Fruit fly (Drosophila melanogaster) ovary, adult (tissue): ENCODE results near the gene CG13605.
A peak's percentile ranks its signal among the peaks of the same experiment; 100 is the strongest.

Source experiments
- CG17801 ChIP-seq: fragments of 200-800 bp; optimal IDR thresholded peaks from 2 replicates; lab custom pipeline; 2019; ENCODE audit warnings: missing biosample characterization, mild to moderate bottlenecking, missing genetic modification characterization, moderate library complexity; ENCODE audit not compliant: partially characterized antibody

The CG13605 gene

dm6 chr3R:24112320-24113069 lies at the start of gene CG13605:
CG13605 (minus strand) TSS chr3R:24112389.
- peak; percentile 74 for TF ChIP-seq CG17801 (GFP tag; lab: Kevin White, UChicago)

DNA sequence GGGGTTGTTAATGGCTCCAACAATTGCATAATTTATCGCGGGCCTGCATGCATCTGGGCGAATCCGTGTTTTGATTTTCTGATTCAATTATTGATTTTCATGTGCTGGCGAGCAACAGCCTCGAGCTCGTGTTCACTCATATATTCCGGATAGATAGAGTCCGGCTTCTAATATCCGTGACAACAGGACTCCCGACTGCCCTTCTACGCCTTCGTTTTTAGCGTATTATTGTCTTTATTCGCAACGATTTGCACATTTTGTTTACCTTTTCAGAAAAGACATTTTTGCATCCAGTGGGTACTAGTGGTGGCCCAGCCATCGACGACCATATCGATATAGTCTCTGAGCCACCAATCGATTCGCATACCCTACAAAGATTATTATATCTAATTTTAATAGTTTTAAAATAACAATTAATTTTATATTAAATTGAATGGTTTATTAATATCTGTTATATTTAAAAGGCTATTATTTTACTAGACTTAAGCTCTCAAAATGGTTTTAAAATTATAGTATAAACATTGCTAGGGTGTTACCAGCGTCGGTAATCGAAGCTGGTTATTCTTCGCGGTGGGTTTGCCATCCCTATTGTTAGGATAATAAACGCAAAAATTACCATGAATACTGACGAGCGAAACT lies 49.1 kb upstream of the CG13605 start, which contains the start of the genes Myo95E and TBC1d7:
Gene Myo95E, minus strand, starts transcription at position 326 of the 639 bp plus-strand sequence.
Gene TBC1d7, plus strand, starts transcription at position 555 of the 639 bp plus-strand sequence.
- TF ChIP-seq CG17801 (GFP tag; lab: Kevin White, UChicago): peak; percentile 91

DNA sequence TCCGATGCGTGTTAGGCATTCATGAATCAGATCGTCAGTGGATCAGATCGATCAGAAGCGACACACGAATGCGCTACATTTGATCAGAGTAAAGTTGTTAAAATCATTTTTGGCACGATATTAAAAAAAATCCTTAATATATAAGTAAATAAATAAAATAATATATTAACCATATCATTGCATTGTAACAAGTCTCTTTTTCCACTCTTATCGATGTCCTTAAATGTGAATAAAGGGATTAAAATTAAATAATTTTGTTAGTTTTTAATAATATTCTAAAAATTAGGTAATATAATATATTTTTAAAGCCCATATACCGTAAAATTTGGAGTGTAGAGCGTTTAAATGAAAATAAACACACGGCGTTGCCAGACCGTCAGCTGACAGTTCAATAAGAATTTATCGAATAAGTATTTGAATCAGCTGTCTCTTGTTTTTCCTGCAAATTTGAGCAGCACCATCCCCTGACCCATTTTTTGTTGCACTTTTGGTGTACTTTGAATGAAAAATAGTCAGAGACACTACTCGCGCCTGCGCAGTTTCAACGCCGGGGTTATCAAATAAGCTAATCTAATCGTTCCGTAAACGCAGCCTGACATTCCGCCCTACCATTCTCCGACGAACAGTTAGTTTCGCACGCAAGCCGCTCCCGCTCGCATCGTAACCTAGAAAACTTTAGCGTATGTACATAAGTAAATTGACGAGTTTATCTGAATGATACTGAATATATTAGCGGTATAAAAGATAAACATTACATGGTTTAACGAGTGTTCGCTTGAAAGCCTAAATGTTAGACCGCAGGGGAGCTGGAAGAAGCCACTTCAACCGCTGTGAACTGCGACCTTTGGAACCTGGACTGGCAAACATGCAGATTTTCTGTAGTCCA lies 40.0 kb upstream of the CG13605 start, which contains the start of the genes p38a and CG6178:
Gene p38a, minus strand, starts transcription at position 398 of the 886 bp plus-strand sequence.
Gene CG6178, plus strand, starts transcription at position 424 of the 886 bp plus-strand sequence.
- TF ChIP-seq CG17801 (GFP tag; lab: Kevin White, UChicago): peak; percentile 99

DNA sequence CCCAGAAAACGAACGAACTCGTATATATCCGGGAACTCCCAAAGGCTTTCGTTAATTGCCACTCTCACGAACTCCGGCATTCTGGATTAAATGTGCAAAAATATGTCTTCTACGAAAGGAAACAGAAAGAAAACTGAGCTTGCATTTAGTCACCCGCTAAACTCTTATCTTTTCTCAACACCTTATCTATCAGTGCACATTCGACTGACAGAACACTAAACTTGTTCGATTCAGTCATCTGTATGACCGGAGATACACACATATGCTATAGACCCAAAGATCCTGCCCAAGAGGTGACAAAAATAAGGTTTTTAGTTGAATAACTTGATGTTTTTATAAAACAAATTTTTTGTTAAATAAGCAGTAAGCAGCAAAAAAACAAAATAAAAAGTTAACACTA lies 37.9 kb upstream of the CG13605 start, which contains the start of gene p38c:
Gene p38c, minus strand, starts transcription at position 101 of the 400 bp plus-strand sequence.
- TF ChIP-seq CG17801 (GFP tag; lab: Kevin White, UChicago): no peak

- peak; percentile 42 for TF ChIP-seq CG17801 (GFP tag; lab: Kevin White, UChicago)
Observed at dm6 chr3R:24148838-24149237, 36.6 kb upstream of the CG13605 start, which contains the start of gene Slimp. Slimp (minus strand) TSS chr3R:24148967.

DNA sequence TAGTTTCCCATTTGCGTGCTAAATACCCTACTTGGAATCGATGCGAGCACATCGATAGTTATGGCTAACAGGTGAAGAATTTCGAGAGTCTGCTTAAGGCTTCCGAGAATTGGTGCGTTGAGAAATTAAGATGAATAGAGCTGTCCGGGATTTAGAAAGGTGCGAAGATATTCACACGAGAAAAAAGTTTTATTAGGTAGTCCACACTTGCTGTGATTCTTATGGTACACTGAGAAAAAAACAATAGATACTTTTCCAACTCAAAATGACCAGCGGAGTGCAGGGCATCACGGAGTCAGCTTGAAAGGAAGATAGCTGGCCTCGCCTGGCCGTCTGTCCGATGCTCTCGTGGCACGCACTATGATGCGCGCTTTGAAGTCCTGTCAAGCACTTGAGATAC lies 32.4 kb upstream of the CG13605 start:
- TF ChIP-seq CG17801 (GFP tag; lab: Kevin White, UChicago): no peak

- TF ChIP-seq CG17801 (GFP tag; lab: Kevin White, UChicago): no peak
Observed at dm6 chr3R:24143779-24144178, 31.6 kb upstream of the CG13605 start.

- TF ChIP-seq CG17801 (GFP tag; lab: Kevin White, UChicago): no peak
Observed at dm6 chr3R:24143372-24143771, 31.2 kb upstream of the CG13605 start.

dm6 chr3R:24142971-24143370 lies 30.8 kb upstream of the CG13605 start:
- TF ChIP-seq CG17801 (GFP tag; lab: Kevin White, UChicago): no peak

- peak; percentile 97 for TF ChIP-seq CG17801 (GFP tag; lab: Kevin White, UChicago)
Observed at dm6 chr3R:24141013-24141592, 28.9 kb upstream of the CG13605 start, which contains the start of gene Kal1. Kal1 (plus strand) TSS chr3R:24141395.

dm6 chr3R:24139646-24140130 lies 27.5 kb upstream of the CG13605 start:
- TF ChIP-seq CG17801 (GFP tag; lab: Kevin White, UChicago): no peak

DNA sequence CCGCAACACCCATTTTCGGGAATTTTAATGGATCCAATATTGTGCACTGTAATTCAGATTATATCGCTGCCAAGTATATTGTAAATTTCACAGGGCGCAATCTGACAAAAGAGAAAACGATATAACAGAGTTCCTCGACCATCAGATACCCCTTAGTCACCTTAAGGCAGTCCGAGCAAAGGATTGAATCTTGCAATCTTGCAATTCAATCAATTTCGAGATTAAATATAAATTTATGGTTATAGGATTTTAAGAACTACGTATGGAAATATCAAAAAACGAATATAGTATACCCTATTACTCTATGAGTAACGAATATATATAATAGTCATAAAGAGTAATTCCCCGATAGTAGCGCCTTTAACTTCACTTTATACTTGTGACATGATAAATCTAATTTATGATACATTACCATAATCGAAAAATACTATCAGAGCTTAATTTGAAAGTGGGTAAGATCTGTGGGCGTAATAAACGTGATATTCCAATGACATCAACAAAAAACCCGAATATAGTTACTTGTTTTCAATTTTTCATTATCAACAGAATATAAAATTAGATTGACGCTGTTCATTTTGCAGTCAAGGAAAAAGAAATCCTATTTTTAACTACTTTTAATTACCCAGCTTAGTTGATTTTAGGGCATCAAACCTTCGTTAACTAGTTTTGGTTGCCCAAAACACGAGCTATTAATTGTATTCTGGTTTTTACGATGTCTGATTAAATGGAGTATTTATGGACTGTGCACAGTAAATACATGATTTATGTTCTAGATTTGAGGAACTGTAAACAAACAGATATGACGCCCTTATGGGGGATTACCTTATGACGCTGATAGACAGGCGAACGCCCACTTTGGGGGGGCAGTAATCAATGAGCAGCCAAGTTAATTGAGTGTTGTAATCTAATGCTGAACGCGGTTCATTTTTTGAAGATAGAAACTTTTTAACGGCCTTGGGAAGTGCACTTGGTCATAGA lies 26.6 kb upstream of the CG13605 start:
- no peak for TF ChIP-seq CG17801 (GFP tag; lab: Kevin White, UChicago)
